Worm (Caenorhabditis elegans) whole organism, young adult: ENCODE results near the gene ucr-2.2.

Experiments
- F33H1.4 ChIP-seq: fragments of 200-800 bp; sonication (Bioruptor generic); IDR thresholded peaks from 2 replicates; pipeline ENCODE4 v1.3.6; 2022; ENCODE audit warnings: missing genetic modification reagents, missing genetic modification characterization, missing compliant biosample characterization
- Y53F4B.3 ChIP-seq: fragments of 200-800 bp; sonication (Bioruptor generic); IDR thresholded peaks from 2 replicates; pipeline ENCODE4 v1.3.6; 2022; ENCODE audit warnings: missing genetic modification reagents, missing genetic modification characterization, missing compliant biosample characterization
- Y79H2A.3 ChIP-seq: fragments of 200-800 bp; sonication (Bioruptor generic); conservative IDR thresholded peaks from 2 replicates; pipeline ENCODE4 v1.3.6; 2022; ENCODE audit warnings: missing genetic modification reagents, missing genetic modification characterization, missing compliant biosample characterization
- ceh-40 ChIP-seq: fragments of 200-800 bp; sonication (Bioruptor generic); IDR thresholded peaks from 2 replicates; pipeline ENCODE4 v1.3.6; 2022; ENCODE audit warnings: missing genetic modification characterization, missing compliant biosample characterization
- egl-18 ChIP-seq: fragments of 200-800 bp; sonication (Bioruptor generic); IDR thresholded peaks from 2 replicates; pipeline ENCODE4 v1.3.6; 2022; ENCODE audit warnings: missing genetic modification reagents, missing genetic modification characterization, missing compliant biosample characterization
- lag-1 ChIP-seq: fragments of 200-800 bp; sonication (Bioruptor generic); IDR thresholded peaks from 2 replicates; pipeline ENCODE4 v1.3.6; 2022; ENCODE audit warnings: missing genetic modification reagents, missing genetic modification characterization, missing compliant biosample characterization
- let-526 ChIP-seq: fragments of 200-800 bp; sonication (Bioruptor generic); IDR thresholded peaks from 2 replicates; pipeline ENCODE4 v1.3.6; 2022; ENCODE audit warnings: missing genetic modification reagents, missing genetic modification characterization, missing compliant biosample characterization
- nhr-179 ChIP-seq: sonication (generic microtip); optimal IDR thresholded peaks from 2 replicates; lab custom pipeline; 2016; ENCODE audit warnings: mild to moderate bottlenecking, missing genetic modification characterization, missing compliant biosample characterization
- pha-4 ChIP-seq: fragments of 150-350 bp; sonication (generic microtip); optimal IDR thresholded peaks from 2 replicates; lab custom pipeline; 2014; ENCODE audit warnings: missing biosample characterization, missing genetic modification reagents, missing genetic modification characterization
- rpc-1 ChIP-seq, 2 experiments: fragments of 150-350 bp in 1 of 2; sonication (generic microtip) in 1 of 2; optimal IDR thresholded peaks; 2 replicates each; lab custom pipeline; 2014 to 2018; ENCODE audit warnings: missing biosample characterization in 1 of 2, missing genetic modification characterization in 1 of 2, missing genetic modification reagents in 1 of 2, missing genotype in 1 of 2
- unc-62 ChIP-seq: fragments of 150-350 bp; optimal IDR thresholded peaks from 2 replicates; lab custom pipeline; 2014; ENCODE audit warnings: missing biosample characterization, missing genetic modification reagents, missing genetic modification characterization

ce11 chrX:15167692-15168091, 6.0 kb upstream of the ucr-2.2 start:
- TF ChIP-seq Y79H2A.3 (GFP tag; lab: Robert Waterston, UW) (no peak), Y53F4B.3 (GFP tag; lab: Robert Waterston, UW) (no peak), pha-4 (tag; lab: Kevin White, UChicago) (no peak), egl-18 (GFP tag; lab: Robert Waterston, UW) (no peak), rpc-1 (optimal IDR thresholded peaks at IDR 0.05; lab: Kevin White, UChicago) (no peak), rpc-1 (tag; optimal IDR thresholded peaks at IDR 0.05; lab: Kevin White, UChicago) (no peak), ceh-40 (GFP tag; lab: Robert Waterston, UW) (no peak), nhr-179 (no peak), let-526 (GFP tag; lab: Robert Waterston, UW) (no peak), F33H1.4 (no peak), unc-62 (GFP tag; lab: Kevin White, UChicago) (no peak), lag-1 (no peak)
